Worm (Caenorhabditis elegans): ENCODE results near the gene F33D4.6.
A peak's percentile ranks its signal among the peaks of the same experiment; 100 is the strongest.

Gene F33D4.6

ce11 chrIV:7674874-7675273, 42.9 kb downstream of the F33D4.6 start, which contains the start of gene itr-1:
itr-1 (plus strand) TSS chrIV:7675174.
- no peak for TF ChIP-seq nhr-111 (GFP tag; optimal IDR thresholded peaks at IDR 0.05)
- no peak for TF ChIP-seq arid-1 (GFP tag; conservative IDR thresholded peaks at IDR 0.05)
- no peak for TF ChIP-seq ceh-44 (GFP tag; IDR thresholded peaks at IDR 0.05)
- no peak for TF ChIP-seq D1046.2 (GFP tag; IDR thresholded peaks at IDR 0.05)
- no peak for TF ChIP-seq snpc-1.2 (GFP tag; IDR thresholded peaks at IDR 0.05)
- no peak for TF ChIP-seq F49E8.2 (tag; optimal IDR thresholded peaks at IDR 0.05; ENCODE audit: borderline replicate concordance)
- no peak for TF ChIP-seq set-16 (GFP tag; IDR thresholded peaks at IDR 0.05)
- TF ChIP-seq ceh-62 (tag; optimal IDR thresholded peaks at IDR 0.05), result no peak
- no peak for TF ChIP-seq daf-16 (GFP tag; optimal IDR thresholded peaks at IDR 0.05)
- TF ChIP-seq daf-16 (tag; optimal IDR thresholded peaks at IDR 0.05), result no peak
- TF ChIP-seq dve-1 (tag; optimal IDR thresholded peaks at IDR 0.05; ENCODE audit: insufficient read depth), result no peak
- no peak for TF ChIP-seq nhr-6 (tag; optimal IDR thresholded peaks at IDR 0.05)
- TF ChIP-seq T20F7.1 (GFP tag; optimal IDR thresholded peaks at IDR 0.05), result no peak
- no peak for TF ChIP-seq mes-2 (tag; optimal IDR thresholded peaks at IDR 0.05; ENCODE audit: poor library complexity, severe bottlenecking)
- TF ChIP-seq Y48G9A.11 (GFP tag; IDR thresholded peaks at IDR 0.05), result no peak
- no peak for TF ChIP-seq nhr-11 (tag; optimal IDR thresholded peaks at IDR 0.05)
- TF ChIP-seq lin-13 (GFP tag; optimal IDR thresholded peaks at IDR 0.05), result no peak
- no peak for TF ChIP-seq aha-1 (tag)
- no peak for TF ChIP-seq egl-27 (tag; optimal IDR thresholded peaks at IDR 0.05)

ce11 chrIV:7672872-7673271, 44.9 kb downstream of the F33D4.6 start, which contains the start of gene C08G9.2:
C08G9.2 (minus strand) TSS chrIV:7672972.
- TF ChIP-seq nhr-76 (tag; optimal IDR thresholded peaks at IDR 0.05) (no peak), aha-1 (tag) (peak; percentile 40)
